Fruit fly (Drosophila melanogaster) whole organism, embryonic: ENCODE results near the gene dec.

Source experiments
- Aef1 ChIP-seq: fragments of 200-800 bp; sonication (Bioruptor generic); IDR thresholded peaks from 3 replicates; pipeline ENCODE4 v1.3.6; 2022; ENCODE audit warnings: missing biosample characterization, missing genetic modification characterization
- Asciz ChIP-seq: fragments of 200-800 bp; sonication (Bioruptor generic); optimal IDR thresholded peaks from 2 replicates; lab custom pipeline; 2017; ENCODE audit warnings: missing biosample characterization, mild to moderate bottlenecking, missing genetic modification characterization, missing genetic modification reagents
- Atf-2 ChIP-seq: fragments of 200-800 bp; sonication (Bioruptor generic); optimal IDR thresholded peaks from 2 replicates; lab custom pipeline; 2016; ENCODE audit warnings: missing biosample characterization, missing genetic modification characterization
- CG10209 ChIP-seq: fragments of 200-800 bp; sonication (Bioruptor generic); optimal IDR thresholded peaks from 3 replicates; lab custom pipeline; 2017; ENCODE audit warnings: missing biosample characterization, mild to moderate bottlenecking, missing genetic modification characterization, missing genetic modification reagents
- CG1024 ChIP-seq: fragments of 200-800 bp; sonication (Bioruptor generic); IDR thresholded peaks from 2 replicates; pipeline ENCODE4 v1.3.6; 2022; ENCODE audit warnings: missing biosample characterization, missing genetic modification characterization
- CG10543 ChIP-seq: fragments of 200-800 bp; sonication (Bioruptor generic); optimal IDR thresholded peaks from 3 replicates; lab custom pipeline; 2017; ENCODE audit warnings: missing biosample characterization, mild to moderate bottlenecking, missing genetic modification characterization, moderate library complexity
- CG11456 ChIP-seq: fragments of 200-800 bp; sonication (Bioruptor generic); IDR thresholded peaks from 3 replicates; pipeline ENCODE4 v1.3.6; 2022; ENCODE audit warnings: missing biosample characterization, missing genetic modification characterization
- CG11723 ChIP-seq: fragments of 200-800 bp; sonication (Bioruptor generic); optimal IDR thresholded peaks from 2 replicates; lab custom pipeline; 2017; ENCODE audit warnings: missing biosample characterization, mild to moderate bottlenecking, missing genetic modification characterization
- CG14441 ChIP-seq: fragments of 200-800 bp; sonication (Bioruptor generic); IDR thresholded peaks from 2 replicates; pipeline ENCODE4 v1.3.6; 2022; ENCODE audit warnings: missing biosample characterization, missing genetic modification characterization
- CG14710 ChIP-seq: fragments of 200-800 bp; sonication (Bioruptor generic); optimal IDR thresholded peaks from 3 replicates; lab custom pipeline; 2019; ENCODE audit warnings: missing biosample characterization, mild to moderate bottlenecking, missing genetic modification characterization, moderate library complexity
- CG1792 ChIP-seq: fragments of 200-800 bp; sonication (Bioruptor generic); optimal IDR thresholded peaks from 2 replicates; lab custom pipeline; 2016; ENCODE audit warnings: missing biosample characterization, missing genetic modification characterization
- CG18599 ChIP-seq: fragments of 200-800 bp; sonication (Bioruptor generic); optimal IDR thresholded peaks from 3 replicates; lab custom pipeline; 2017; ENCODE audit warnings: missing biosample characterization, missing genetic modification characterization, mild to moderate bottlenecking, moderate library complexity, missing genetic modification reagents
- CG2889 ChIP-seq: fragments of 200-800 bp; sonication (Bioruptor generic); IDR thresholded peaks from 3 replicates; pipeline ENCODE4 v1.3.6; 2022; ENCODE audit warnings: missing biosample characterization, missing genetic modification characterization
- CG3065 ChIP-seq: fragments of 200-800 bp; sonication (Bioruptor generic); optimal IDR thresholded peaks from 2 replicates; lab custom pipeline; 2016; ENCODE audit warnings: missing biosample characterization, missing genetic modification characterization
- CG3281 ChIP-seq: fragments of 200-800 bp; sonication (Bioruptor generic); optimal IDR thresholded peaks from 3 replicates; lab custom pipeline; 2017; ENCODE audit warnings: missing biosample characterization, mild to moderate bottlenecking, missing genetic modification characterization
- CG33557 ChIP-seq: fragments of 200-800 bp; sonication (Bioruptor generic); optimal IDR thresholded peaks from 2 replicates; lab custom pipeline; 2019; ENCODE audit warnings: missing biosample characterization, mild to moderate bottlenecking, missing genetic modification characterization, moderate library complexity
- CG4360 ChIP-seq: fragments of 200-800 bp; sonication (Bioruptor generic); IDR thresholded peaks from 2 replicates; pipeline ENCODE4 v1.3.6; 2022; ENCODE audit warnings: missing biosample characterization, missing genetic modification characterization
- CG6689 ChIP-seq: fragments of 200-800 bp; sonication (Bioruptor generic); IDR thresholded peaks from 2 replicates; pipeline ENCODE4 v1.3.6; 2022; ENCODE audit warnings: missing biosample characterization, missing genetic modification characterization
- CG6791 ChIP-seq: fragments of 200-800 bp; sonication (Bioruptor generic); IDR thresholded peaks from 3 replicates; pipeline ENCODE4 v1.3.6; 2022; ENCODE audit warnings: missing biosample characterization, missing genetic modification characterization; ENCODE audit not compliant: partially characterized antibody
- Dad ChIP-seq: fragments of 200-800 bp; sonication (Bioruptor generic); optimal IDR thresholded peaks from 3 replicates; lab custom pipeline; 2016; ENCODE audit warnings: missing biosample characterization, missing genetic modification characterization
- Drgx ChIP-seq: fragments of 200-800 bp; sonication (Bioruptor generic); IDR thresholded peaks from 2 replicates; pipeline ENCODE4 v1.3.6; 2022; ENCODE audit warnings: missing biosample characterization, missing genetic modification characterization
- Fer1 ChIP-seq: fragments of 200-800 bp; sonication (Bioruptor generic); optimal IDR thresholded peaks from 2 replicates; lab custom pipeline; 2017; ENCODE audit warnings: missing biosample characterization, mild to moderate bottlenecking, missing genetic modification characterization
- Fer2 ChIP-seq: fragments of 200-800 bp; sonication (Bioruptor generic); optimal IDR thresholded peaks from 2 replicates; lab custom pipeline; 2018; ENCODE audit warnings: missing biosample characterization, mild to moderate bottlenecking, missing genetic modification characterization, moderate library complexity
- Gsc ChIP-seq: fragments of 200-800 bp; sonication (Bioruptor generic); IDR thresholded peaks from 2 replicates; pipeline ENCODE4 v1.3.6; 2022; ENCODE audit warnings: missing biosample characterization, missing genetic modification characterization
- H2.0 ChIP-seq: fragments of 200-800 bp; sonication (Bioruptor generic); IDR thresholded peaks from 2 replicates; pipeline ENCODE4 v1.3.6; 2022; ENCODE audit warnings: missing biosample characterization, missing genetic modification characterization
- Hey ChIP-seq: fragments of 200-800 bp; sonication (Bioruptor generic); optimal IDR thresholded peaks from 3 replicates; lab custom pipeline; 2018; ENCODE audit warnings: missing biosample characterization, mild to moderate bottlenecking, missing genetic modification characterization
- Hmr ChIP-seq: fragments of 200-800 bp; sonication (Bioruptor generic); optimal IDR thresholded peaks from 3 replicates; lab custom pipeline; 2017; ENCODE audit warnings: mild to moderate bottlenecking, missing biosample characterization, missing genetic modification reagents, missing genetic modification characterization
- Lim3 ChIP-seq: fragments of 200-800 bp; sonication (Bioruptor generic); IDR thresholded peaks from 2 replicates; pipeline ENCODE4 v1.3.6; 2022; ENCODE audit warnings: missing biosample characterization, missing genetic modification characterization
- Lpt ChIP-seq: fragments of >200 bp; optimal IDR thresholded peaks from 2 replicates; lab custom pipeline; 2018; ENCODE audit warnings: missing biosample characterization, missing genetic modification characterization
- Med ChIP-seq: fragments of 200-800 bp; sonication (Bioruptor generic); peaks from one replicate; lab custom pipeline; 2016; ENCODE audit warnings: missing biosample characterization, missing genetic modification characterization, mild to moderate bottlenecking, inconsistent platforms, moderate library complexity
- NFAT ChIP-seq: fragments of 200-800 bp; sonication (Bioruptor generic); IDR thresholded peaks from 2 replicates; pipeline ENCODE4 v1.3.6; 2022; ENCODE audit warnings: missing biosample characterization, missing genetic modification characterization
- Ravus ChIP-seq: fragments of 200-800 bp; sonication (Bioruptor generic); IDR thresholded peaks from 2 replicates; pipeline ENCODE4 v1.3.6; 2022; ENCODE audit warnings: missing biosample characterization, missing genetic modification characterization
- aop ChIP-seq: fragments of 200-800 bp; sonication (Bioruptor generic); IDR thresholded peaks from 2 replicates; pipeline ENCODE4 v1.3.6; 2022; ENCODE audit warnings: missing biosample characterization, missing genetic modification characterization
- az2 ChIP-seq: fragments of 200-800 bp; sonication (Bioruptor generic); optimal IDR thresholded peaks from 3 replicates; lab custom pipeline; 2016; ENCODE audit warnings: missing biosample characterization, missing genetic modification characterization
- bab2 ChIP-seq: fragments of 200-800 bp; sonication (Bioruptor generic); optimal IDR thresholded peaks from 2 replicates; lab custom pipeline; 2016; ENCODE audit warnings: missing biosample characterization, missing genetic modification characterization
- cato ChIP-seq: fragments of 200-800 bp; sonication (Bioruptor generic); optimal IDR thresholded peaks from 2 replicates; lab custom pipeline; 2016; ENCODE audit warnings: missing biosample characterization, missing genetic modification characterization, borderline replicate concordance
- caup ChIP-seq: fragments of 200-800 bp; sonication (Bioruptor generic); optimal IDR thresholded peaks from 3 replicates; lab custom pipeline; 2017; ENCODE audit warnings: missing biosample characterization, mild to moderate bottlenecking, missing genetic modification characterization, moderate library complexity; ENCODE audit not compliant: severe bottlenecking
- fd3F ChIP-seq: fragments of 200-800 bp; sonication (Bioruptor generic); optimal IDR thresholded peaks from 2 replicates; lab custom pipeline; 2018; ENCODE audit warnings: missing biosample characterization, mild to moderate bottlenecking, missing genetic modification characterization, moderate library complexity
- gsb ChIP-seq: fragments of 200-800 bp; sonication (Bioruptor generic); IDR thresholded peaks from 2 replicates; pipeline ENCODE4 v1.3.6; 2022; ENCODE audit warnings: missing biosample characterization, missing genetic modification characterization
- hth ChIP-seq: fragments of >200 bp; optimal IDR thresholded peaks from 2 replicates; lab custom pipeline; 2017; ENCODE audit warnings: inconsistent platforms
- nmo ChIP-seq: fragments of 200-800 bp; sonication (Bioruptor generic); optimal IDR thresholded peaks from 2 replicates; lab custom pipeline; 2018; ENCODE audit warnings: missing biosample characterization, mild to moderate bottlenecking, missing genetic modification characterization, moderate library complexity
- onecut ChIP-seq: fragments of 200-800 bp; sonication (Bioruptor generic); IDR thresholded peaks from 2 replicates; pipeline ENCODE4 v1.3.6; 2022; ENCODE audit warnings: missing biosample characterization, missing genetic modification characterization
- pan ChIP-seq, 4 experiments: fragments of >200 bp in 3 of 4; fragments of 200-800 bp in 1 of 4; sonication (Bioruptor generic) in 1 of 4; optimal IDR thresholded peaks in 3 of 4; IDR thresholded peaks in 1 of 4; 2 replicates each; pipeline versions ENCODE4 v1.3.6 to Lab custom; 2017 to 2022; ENCODE audit warnings: missing biosample characterization in 2 of 4, missing genetic modification characterization in 2 of 4, mixed read lengths in 1 of 4
- pros ChIP-seq: fragments of 200-800 bp; sonication (Bioruptor generic); optimal IDR thresholded peaks from 3 replicates; lab custom pipeline; 2019; ENCODE audit warnings: missing biosample characterization, mild to moderate bottlenecking, missing genetic modification characterization, moderate library complexity
- vfl ChIP-seq: fragments of 200-800 bp; sonication (Bioruptor generic); optimal IDR thresholded peaks from 2 replicates; lab custom pipeline; 2016; ENCODE audit warnings: missing biosample characterization, missing genetic modification characterization
- zen ChIP-seq: fragments of 200-800 bp; sonication (Bioruptor generic); optimal IDR thresholded peaks from 3 replicates; lab custom pipeline; 2018; ENCODE audit warnings: missing biosample characterization, mild to moderate bottlenecking, missing genetic modification characterization, moderate library complexity
- zfh1 ChIP-seq: fragments of 200-800 bp; sonication (Bioruptor generic); IDR thresholded peaks from 3 replicates; pipeline ENCODE4 v1.3.6; 2022; ENCODE audit warnings: missing biosample characterization, missing genetic modification characterization
- zfh2 ChIP-seq: fragments of 200-800 bp; sonication (Bioruptor generic); optimal IDR thresholded peaks from 2 replicates; lab custom pipeline; 2016; ENCODE audit warnings: missing biosample characterization, missing genetic modification characterization

The dec gene

DNA sequence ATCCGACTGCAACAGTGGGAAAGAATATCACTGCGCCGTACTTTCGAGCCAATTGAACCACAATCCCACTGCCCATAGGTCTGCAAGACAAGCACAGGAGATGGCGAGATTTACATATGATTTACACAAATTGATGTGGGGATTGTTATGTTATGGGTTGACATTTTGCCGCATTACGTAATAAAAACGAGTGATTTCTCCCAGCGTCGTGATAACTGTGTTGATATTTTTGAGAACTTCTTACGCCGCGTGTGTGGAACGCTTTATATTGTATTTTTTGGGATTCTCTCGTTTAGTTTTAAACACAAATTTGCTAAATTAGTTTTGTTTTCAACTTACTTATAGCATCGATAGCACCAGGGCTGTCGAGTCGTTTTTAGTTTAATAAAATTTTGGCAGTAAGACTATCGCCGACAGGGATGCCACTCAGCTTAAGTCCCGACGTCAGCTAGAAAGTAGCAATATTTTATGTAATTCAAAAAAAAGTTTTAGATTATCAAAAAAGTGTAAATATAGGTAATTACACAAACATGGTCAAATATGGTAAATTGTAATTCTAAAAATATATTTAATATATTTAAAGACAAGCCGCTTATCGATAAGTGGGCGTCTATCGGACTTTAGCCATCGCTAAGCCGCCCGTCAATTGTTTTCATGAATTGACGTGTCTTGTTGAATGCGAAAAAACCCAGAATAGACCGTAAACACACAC is 20.5 kb upstream of the dec start, which contains the start of the genes CG45089, ND-MNLL and p115 (continued):
- TF ChIP-seq Lim3 (no peak), H2.0 (GFP tag; lab: Robert Waterston, UW) (0 out of 2 replicates have a peak, but pooled peaks have one; percentile 14), CG11723 (GFP tag; lab: Kevin White, UChicago) (no peak), Hey (tag; lab: Kevin White, UChicago) (no peak), gsb (GFP tag; lab: Robert Waterston, UW) (no peak), CG6689 (peak; percentile 40; the same call in 1 of the 2 replicates), CG33557 (GFP tag; lab: Kevin White, UChicago) (peak; percentile 29), zfh2 (GFP tag; lab: Kevin White, UChicago) (peak; percentile 48), Fer1 (GFP tag; lab: Kevin White, UChicago) (peak; percentile 63), Med (GFP tag; lab: Kevin White, UChicago) (peak; percentile 86), CG4360 (GFP tag; lab: Robert Waterston, UW) (no peak), CG10209 (peak; percentile 25), onecut (GFP tag; lab: Robert Waterston, UW) (0 out of 2 replicates have a peak, but pooled peaks have one; percentile 6), CG14441 (GFP tag; lab: Robert Waterston, UW) (peak; percentile 15; the same call in 1 of the 2 replicates), zen (tag; lab: Kevin White, UChicago) (peak; percentile 53), aop (GFP tag; lab: Robert Waterston, UW) (no peak), Drgx (GFP tag; lab: Robert Waterston, UW) (0 out of 2 replicates have a peak, but pooled peaks have one; percentile 20), Hmr (GFP tag; lab: Kevin White, UChicago) (peak; percentile 40), pan (optimal IDR thresholded peaks at IDR 0.05; lab: Kevin White, UChicago) (no peak), pan (GFP tag; optimal IDR thresholded peaks at IDR 0.05 in 1 of 2, IDR thresholded peaks at IDR 0.05 in 1 of 2) (peak in 1 of 2 experiments; percentile 20), vfl (peak; percentile 45), CG14710 (tag; lab: Kevin White, UChicago) (peak; percentile 77), CG3281 (GFP tag; lab: Kevin White, UChicago) (peak; percentile 53), CG6791 (GFP tag; lab: Robert Waterston, UW) (no peak), bab2 (GFP tag; lab: Kevin White, UChicago) (peak; percentile 24), pros (GFP tag; lab: Kevin White, UChicago) (no peak), CG3065 (GFP tag; lab: Kevin White, UChicago) (peak; percentile 14), CG1792 (GFP tag; lab: Kevin White, UChicago) (no peak), Asciz (no peak), CG11456 (GFP tag; lab: Robert Waterston, UW) (peak; percentile 16; the same call in 1 of the 3 replicates), hth (lab: Kevin White, UChicago) (no peak), CG18599 (GFP tag; lab: Kevin White, UChicago) (peak; percentile 51), Ravus (GFP tag; lab: Robert Waterston, UW) (no peak; the same call in 1 of the 2 replicates), CG1024 (GFP tag; lab: Robert Waterston, UW) (0 out of 2 replicates have a peak, but pooled peaks have one; percentile 31), Lpt (GFP tag; lab: Kevin White, UChicago) (no peak), CG2889 (no peak), cato (GFP tag; lab: Kevin White, UChicago) (peak; percentile 26), CG10543 (GFP tag; lab: Kevin White, UChicago) (peak; percentile 50), nmo (GFP tag; lab: Kevin White, UChicago) (peak; percentile 73), fd3F (GFP tag; lab: Kevin White, UChicago) (peak; percentile 34), Fer2 (tag; lab: Kevin White, UChicago) (peak; percentile 40), NFAT (GFP tag; lab: Robert Waterston, UW) (peak; percentile 44; the same call in 1 of the 2 replicates), Aef1 (peak; percentile 50; the same call in 2 of the 3 replicates), Gsc (no peak), Atf-2 (GFP tag; lab: Kevin White, UChicago) (no peak), zfh1 (GFP tag; lab: Robert Waterston, UW) (peak; percentile 55; the same call in 1 of the 3 replicates), caup (GFP tag; lab: Kevin White, UChicago) (peak; percentile 46), Dad (peak; percentile 4), az2 (peak; percentile 55)
